Worm (Caenorhabditis elegans) whole organism, L4/young adult: ENCODE measurements around the gene prdm-14.

Source experiments
- dao-5 ChIP-seq: sonication (generic microtip); optimal IDR thresholded peaks from 2 replicates; lab custom pipeline; 2016; ENCODE audit warnings: missing genotype, missing genetic modification characterization, moderate library complexity, missing compliant biosample characterization
- him-1 ChIP-seq: sonication (generic microtip); optimal IDR thresholded peaks from 2 replicates; lab custom pipeline; 2016; ENCODE audit warnings: missing genotype, missing genetic modification reagents, missing genetic modification characterization, missing compliant biosample characterization

DNA sequence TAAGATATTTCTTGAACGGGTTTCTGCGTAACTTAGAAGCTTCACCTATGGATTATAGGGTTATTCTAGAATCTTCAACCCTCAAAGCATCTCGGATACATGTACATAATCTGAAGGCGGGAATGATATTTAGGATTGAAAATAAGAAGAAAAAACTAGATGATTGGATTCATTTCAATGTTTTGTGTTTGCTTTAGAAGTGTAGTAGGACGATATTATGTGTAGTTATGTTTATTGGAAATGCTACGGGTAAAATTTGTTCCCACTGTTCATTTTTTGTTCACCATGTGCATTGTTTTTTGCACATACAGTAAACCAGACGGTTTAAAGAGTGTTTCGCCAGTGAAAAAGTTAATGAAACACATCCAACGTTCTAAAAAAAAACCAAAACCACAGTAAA is 34.5 kb upstream of the prdm-14 start:
- no peak for TF ChIP-seq him-1 (tag; lab: Kevin White, UChicago)
- no peak for TF ChIP-seq dao-5 (tag; lab: Kevin White, UChicago)
